Fruit fly (Drosophila melanogaster) whole organism, embryonic: ENCODE results near the gene Ufd1.

Experiments used
- Adf1 ChIP-seq: fragments of 200-800 bp; sonication (Bioruptor generic); IDR thresholded peaks from 2 replicates; pipeline ENCODE4 v1.3.6; 2022; ENCODE audit warnings: missing biosample characterization, missing genetic modification characterization
- C15 ChIP-seq: fragments of 200-800 bp; sonication (Bioruptor generic); IDR thresholded peaks from 3 replicates; pipeline ENCODE4 v1.3.6; 2022; ENCODE audit warnings: missing biosample characterization, missing genetic modification characterization
- CG12104 ChIP-seq: fragments of 200-800 bp; sonication (Bioruptor generic); optimal IDR thresholded peaks from 3 replicates; lab custom pipeline; 2016; ENCODE audit warnings: missing biosample characterization, missing genetic modification characterization
- CG13287 ChIP-seq: fragments of 200-800 bp; sonication (Bioruptor generic); IDR thresholded peaks from 2 replicates; pipeline ENCODE4 v1.3.6; 2022; ENCODE audit warnings: missing biosample characterization, missing genetic modification characterization; ENCODE audit not compliant: partially characterized antibody
- CG13894 ChIP-seq: fragments of 200-800 bp; sonication (Bioruptor generic); optimal IDR thresholded peaks from 3 replicates; lab custom pipeline; 2018; ENCODE audit warnings: missing biosample characterization, mild to moderate bottlenecking, missing genetic modification characterization, moderate library complexity
- CG14860 ChIP-seq: fragments of 200-800 bp; sonication (Bioruptor generic); IDR thresholded peaks from 3 replicates; pipeline ENCODE4 v1.3.6; 2022; ENCODE audit warnings: missing biosample characterization, missing genetic modification characterization; ENCODE audit not compliant: partially characterized antibody
- CG2116 ChIP-seq: fragments of 200-800 bp; sonication (Bioruptor generic); optimal IDR thresholded peaks from 3 replicates; lab custom pipeline; 2018; ENCODE audit warnings: missing biosample characterization, mild to moderate bottlenecking, missing genetic modification characterization
- CG2875 ChIP-seq: fragments of 200-800 bp; sonication (Bioruptor generic); optimal IDR thresholded peaks from 2 replicates; lab custom pipeline; 2017; ENCODE audit warnings: missing biosample characterization, mild to moderate bottlenecking, missing genetic modification characterization, missing genetic modification reagents
- CG31365 ChIP-seq: fragments of 200-800 bp; sonication (Bioruptor generic); optimal IDR thresholded peaks from 2 replicates; lab custom pipeline; 2018; ENCODE audit warnings: missing biosample characterization, mild to moderate bottlenecking, missing genetic modification characterization
- CG6765 ChIP-seq: fragments of 200-800 bp; sonication (Bioruptor generic); optimal IDR thresholded peaks from 3 replicates; lab custom pipeline; 2017; ENCODE audit warnings: missing biosample characterization, mild to moderate bottlenecking, missing genetic modification characterization
- CG8924 ChIP-seq: fragments of 200-800 bp; optimal IDR thresholded peaks from 3 replicates; lab custom pipeline; 2019; ENCODE audit warnings: missing biosample characterization, mild to moderate bottlenecking, missing genetic modification characterization, moderate library complexity
- CoRest ChIP-seq: fragments of 200-800 bp; sonication (Bioruptor generic); optimal IDR thresholded peaks from 3 replicates; lab custom pipeline; 2018; ENCODE audit warnings: missing biosample characterization, mild to moderate bottlenecking, missing genetic modification characterization, moderate library complexity
- Dbx ChIP-seq: fragments of 200-800 bp; sonication (Bioruptor generic); IDR thresholded peaks from 3 replicates; pipeline ENCODE4 v1.3.6; 2022; ENCODE audit warnings: missing biosample characterization, missing genetic modification characterization
- Deaf1 ChIP-seq: fragments of 200-800 bp; optimal IDR thresholded peaks from 3 replicates; lab custom pipeline; 2019; ENCODE audit warnings: missing biosample characterization, mild to moderate bottlenecking, missing genetic modification characterization, moderate library complexity
- Fer1 ChIP-seq: fragments of 200-800 bp; sonication (Bioruptor generic); optimal IDR thresholded peaks from 2 replicates; lab custom pipeline; 2017; ENCODE audit warnings: missing biosample characterization, mild to moderate bottlenecking, missing genetic modification characterization
- H15 ChIP-seq: fragments of 200-800 bp; sonication (Bioruptor generic); IDR thresholded peaks from 3 replicates; pipeline ENCODE4 v1.3.6; 2022; ENCODE audit warnings: missing biosample characterization, missing genetic modification characterization
- HmgD ChIP-seq: fragments of 200-800 bp; sonication (Bioruptor generic); optimal IDR thresholded peaks from 3 replicates; lab custom pipeline; 2016; ENCODE audit warnings: missing biosample characterization, missing genetic modification characterization
- HmgZ ChIP-seq: fragments of 200-800 bp; sonication (Bioruptor generic); optimal IDR thresholded peaks from 2 replicates; lab custom pipeline; 2018; ENCODE audit warnings: missing biosample characterization, mild to moderate bottlenecking, missing genetic modification characterization
- Mes4 ChIP-seq: fragments of 200-800 bp; sonication (Bioruptor generic); optimal IDR thresholded peaks from 2 replicates; lab custom pipeline; 2016; ENCODE audit warnings: missing biosample characterization, missing genetic modification characterization
- Myb ChIP-seq: fragments of 200-800 bp; sonication (Bioruptor generic); optimal IDR thresholded peaks from 2 replicates; lab custom pipeline; 2016; ENCODE audit warnings: missing biosample characterization, missing genetic modification characterization
- Scr ChIP-seq: fragments of 200-800 bp; sonication (Bioruptor generic); IDR thresholded peaks from 2 replicates; pipeline ENCODE4 v1.3.6; 2022; ENCODE audit warnings: missing biosample characterization, missing genetic modification characterization; ENCODE audit not compliant: partially characterized antibody
- Trl ChIP-seq, 3 experiments: fragments of >200 bp in 2 of 3; fragments of 200-800 bp in 1 of 3; sonication (Bioruptor generic) in 1 of 3; optimal IDR thresholded peaks; 2 replicates in 1 of 3; 3 replicates in 2 of 3; lab custom pipeline; 2016 to 2017; ENCODE audit warnings: missing biosample characterization in 1 of 3, missing genetic modification characterization in 1 of 3
- Usf ChIP-seq: fragments of 200-800 bp; sonication (Bioruptor generic); optimal IDR thresholded peaks from 2 replicates; lab custom pipeline; 2017; ENCODE audit warnings: missing genotype, missing biosample characterization, missing genetic modification characterization
- Xbp1 ChIP-seq: fragments of 200-800 bp; sonication (Bioruptor generic); optimal IDR thresholded peaks from 3 replicates; lab custom pipeline; 2016; ENCODE audit warnings: missing biosample characterization, mild to moderate bottlenecking, missing genetic modification characterization
- bbx ChIP-seq: fragments of 200-800 bp; sonication (Bioruptor generic); IDR thresholded peaks from 2 replicates; pipeline ENCODE4 v1.3.6; 2022; ENCODE audit warnings: missing biosample characterization, missing genetic modification characterization; ENCODE audit not compliant: partially characterized antibody
- chif ChIP-seq, 2 experiments: fragments of 200-800 bp; sonication (Bioruptor generic); optimal IDR thresholded peaks; 3 replicates each; lab custom pipeline; 2016; ENCODE audit warnings: missing biosample characterization in 2 of 2, missing genetic modification characterization in 2 of 2
- ci ChIP-seq: fragments of 200-800 bp; sonication (Bioruptor generic); IDR thresholded peaks from 3 replicates; pipeline ENCODE4 v1.3.6; 2022; ENCODE audit warnings: missing biosample characterization, missing genetic modification characterization
- crp ChIP-seq, 2 experiments: fragments of 200-800 bp; sonication (Bioruptor generic); optimal IDR thresholded peaks; 2 replicates in 1 of 2; 3 replicates in 1 of 2; lab custom pipeline; 2017; ENCODE audit warnings: missing biosample characterization in 2 of 2, missing genetic modification characterization in 2 of 2, mild to moderate bottlenecking in 1 of 2, moderate library complexity in 1 of 2
- en ChIP-seq: fragments of 200-800 bp; sonication (Bioruptor generic); optimal IDR thresholded peaks from 2 replicates; lab custom pipeline; 2016; ENCODE audit warnings: missing biosample characterization, missing genetic modification characterization
- esg ChIP-seq: fragments of 200-800 bp; sonication (Bioruptor generic); conservative IDR thresholded peaks from 2 replicates; pipeline ENCODE4 v1.3.6; 2022; ENCODE audit warnings: missing biosample characterization, missing genetic modification characterization
- fd96Cb ChIP-seq: fragments of 200-800 bp; sonication (Bioruptor generic); optimal IDR thresholded peaks from 2 replicates; lab custom pipeline; 2018; ENCODE audit warnings: missing biosample characterization, mild to moderate bottlenecking, missing genetic modification characterization, moderate library complexity
- hbn ChIP-seq: fragments of 200-800 bp; sonication (Bioruptor generic); IDR thresholded peaks from 2 replicates; pipeline ENCODE4 v1.3.6; 2022; ENCODE audit warnings: missing biosample characterization, missing genetic modification characterization; ENCODE audit not compliant: partially characterized antibody
- ind ChIP-seq: fragments of 200-800 bp; sonication (Bioruptor generic); optimal IDR thresholded peaks from 3 replicates; lab custom pipeline; 2016; ENCODE audit warnings: missing biosample characterization, missing genetic modification characterization
- kni ChIP-seq: fragments of 200-800 bp; sonication (Bioruptor generic); optimal IDR thresholded peaks from 3 replicates; lab custom pipeline; 2017; ENCODE audit warnings: mild to moderate bottlenecking, missing biosample characterization, missing genetic modification reagents, missing genetic modification characterization
- lilli ChIP-seq: fragments of 200-800 bp; sonication (Bioruptor generic); optimal IDR thresholded peaks from 3 replicates; lab custom pipeline; 2016; ENCODE audit warnings: missing biosample characterization, missing genetic modification characterization
- lmd ChIP-seq: fragments of 200-800 bp; sonication (Bioruptor generic); IDR thresholded peaks from 2 replicates; pipeline ENCODE4 v1.3.6; 2022; ENCODE audit warnings: missing biosample characterization, missing genetic modification characterization
- lov ChIP-seq, 2 experiments: fragments of 200-800 bp in 1 of 2; fragments of >200 bp in 1 of 2; sonication (Bioruptor generic) in 1 of 2; IDR thresholded peaks in 1 of 2; optimal IDR thresholded peaks in 1 of 2; 2 replicates in 1 of 2; 3 replicates in 1 of 2; pipeline versions ENCODE4 v1.3.6 to Lab custom; 2017 to 2022; ENCODE audit warnings: missing biosample characterization in 1 of 2, missing genetic modification characterization in 1 of 2
- mam ChIP-seq: fragments of 200-800 bp; sonication (Bioruptor generic); optimal IDR thresholded peaks from 3 replicates; lab custom pipeline; 2016; ENCODE audit warnings: missing biosample characterization, missing genetic modification characterization
- nmo ChIP-seq: fragments of 200-800 bp; sonication (Bioruptor generic); optimal IDR thresholded peaks from 2 replicates; lab custom pipeline; 2018; ENCODE audit warnings: missing biosample characterization, mild to moderate bottlenecking, missing genetic modification characterization, moderate library complexity
- pho ChIP-seq: fragments of 200-800 bp; sonication (Bioruptor generic); optimal IDR thresholded peaks from 2 replicates; lab custom pipeline; 2016; ENCODE audit warnings: missing biosample characterization, missing genetic modification characterization
- ranshi ChIP-seq: fragments of 200-800 bp; sonication (Bioruptor generic); IDR thresholded peaks from 2 replicates; pipeline ENCODE4 v1.3.6; 2022; ENCODE audit warnings: missing biosample characterization, missing genetic modification characterization
- row ChIP-seq: fragments of 200-800 bp; sonication (Bioruptor generic); IDR thresholded peaks from 3 replicates; pipeline ENCODE4 v1.3.6; 2022; ENCODE audit warnings: missing biosample characterization, missing genetic modification characterization
- run ChIP-seq: fragments of 200-800 bp; sonication (Bioruptor generic); optimal IDR thresholded peaks from 3 replicates; lab custom pipeline; 2018; ENCODE audit warnings: missing biosample characterization, mild to moderate bottlenecking, missing genetic modification characterization
- so ChIP-seq: fragments of 200-800 bp; sonication (Bioruptor generic); IDR thresholded peaks from 3 replicates; pipeline ENCODE4 v1.3.6; 2022; ENCODE audit warnings: missing biosample characterization, missing genetic modification characterization
- tna ChIP-seq: fragments of 200-800 bp; sonication (Bioruptor generic); IDR thresholded peaks from 2 replicates; pipeline ENCODE4 v1.3.6; 2022; ENCODE audit warnings: missing biosample characterization, missing genetic modification characterization; ENCODE audit not compliant: partially characterized antibody
- unc-4 ChIP-seq: fragments of 200-800 bp; sonication (Bioruptor generic); IDR thresholded peaks from 2 replicates; pipeline ENCODE4 v1.3.6; 2022; ENCODE audit warnings: missing biosample characterization, missing genetic modification characterization; ENCODE audit not compliant: partially characterized antibody
- wdn ChIP-seq: fragments of 200-800 bp; sonication (Bioruptor generic); IDR thresholded peaks from 2 replicates; pipeline ENCODE4 v1.3.6; 2022; ENCODE audit warnings: missing biosample characterization, missing genetic modification characterization
- zfh1 ChIP-seq: fragments of 200-800 bp; sonication (Bioruptor generic); IDR thresholded peaks from 3 replicates; pipeline ENCODE4 v1.3.6; 2022; ENCODE audit warnings: missing biosample characterization, missing genetic modification characterization
- zfh2 ChIP-seq: fragments of 200-800 bp; sonication (Bioruptor generic); optimal IDR thresholded peaks from 2 replicates; lab custom pipeline; 2016; ENCODE audit warnings: missing biosample characterization, missing genetic modification characterization

Gene Ufd1

DNA sequence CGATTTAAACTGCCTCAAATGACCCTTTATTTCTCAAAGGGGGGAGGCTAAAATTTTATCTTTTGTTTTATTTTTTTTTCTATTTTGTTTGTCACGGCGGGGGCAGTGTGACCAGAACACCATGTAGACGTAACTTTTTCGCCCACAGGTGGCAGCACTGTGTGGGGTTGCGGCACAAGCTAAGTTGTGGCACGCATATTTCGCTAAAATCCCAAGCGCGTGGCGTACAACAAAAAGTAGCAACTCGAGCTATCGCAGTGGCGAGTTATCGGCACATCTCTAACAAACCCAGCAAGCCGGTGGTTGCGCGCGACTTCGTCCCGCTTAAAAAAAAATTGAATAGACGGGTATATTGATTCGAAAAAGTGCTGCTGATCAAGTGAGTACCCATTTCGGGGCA is at the start of gene Ufd1, which contains the start of gene NaPi-III:
Ufd1 (minus strand) TSS at position 129 of the 400 bp plus-strand sequence.
NaPi-III (plus strand) TSS at position 261 of the 400 bp plus-strand sequence.
- TF ChIP-seq hbn (GFP tag; lab: Robert Waterston, UW) (peak; percentile 84), Mes4 (GFP tag; lab: Kevin White, UChicago) (no peak), CG31365 (tag; lab: Kevin White, UChicago) (no peak), C15 (GFP tag; lab: Robert Waterston, UW) (no peak), ranshi (peak; percentile 45; the same call in 1 of the 2 replicates), run (no peak), Scr (GFP tag; lab: Robert Waterston, UW) (peak; percentile 81), Dbx (GFP tag; lab: Robert Waterston, UW) (peak; percentile 69; the same call in 2 of the 3 replicates), mam (peak; percentile 56), ci (GFP tag; lab: Robert Waterston, UW) (peak; percentile 48; the same call in 1 of the 3 replicates), CG8924 (tag; lab: Kevin White, UChicago) (peak; percentile 47), so (GFP tag; lab: Robert Waterston, UW) (0 out of 3 replicates have a peak, but pooled peaks have one; percentile 52), esg (no peak), Myb (GFP tag; lab: Kevin White, UChicago) (peak; percentile 81), row (GFP tag; lab: Robert Waterston, UW) (peak; percentile 45; the same call in 2 of the 3 replicates), CG2875 (no peak), Usf (GFP tag; lab: Kevin White, UChicago) (no peak), chif (GFP tag; optimal IDR thresholded peaks at IDR 0.05; lab: Kevin White, UChicago) (peak in 1 of 2 experiments; percentile 35), CG6765 (GFP tag; lab: Kevin White, UChicago) (no peak), CG2116 (GFP tag; lab: Kevin White, UChicago) (peak; percentile 91), ind (GFP tag; lab: Kevin White, UChicago) (no peak), zfh2 (peak; percentile 46), Deaf1 (tag; lab: Kevin White, UChicago) (no peak), Adf1 (GFP tag; lab: Robert Waterston, UW) (0 out of 2 replicates have a peak, but pooled peaks have one; percentile 11), HmgD (GFP tag; lab: Kevin White, UChicago) (peak; percentile 94), pho (peak; percentile 35), Trl (optimal IDR thresholded peaks at IDR 0.05; lab: Kevin White, UChicago) (no peak), Trl (GFP tag; optimal IDR thresholded peaks at IDR 0.05; lab: Kevin White, UChicago) (peak; percentile 2), lov (optimal IDR thresholded peaks at IDR 0.05; lab: Kevin White, UChicago) (no peak), lov (GFP tag; IDR thresholded peaks at IDR 0.05; lab: Robert Waterston, UW) (peak; percentile 49; the same call in 1 of the 3 replicates), Fer1 (GFP tag; lab: Kevin White, UChicago) (peak; percentile 15), fd96Cb (tag; lab: Kevin White, UChicago) (no peak), CoRest (tag; lab: Kevin White, UChicago) (peak; percentile 73), unc-4 (GFP tag; lab: Robert Waterston, UW) (peak; percentile 92), HmgZ (peak; percentile 91), Xbp1 (GFP tag; lab: Kevin White, UChicago) (peak; percentile 40), nmo (GFP tag; lab: Kevin White, UChicago) (peak; percentile 74), CG13894 (tag; lab: Kevin White, UChicago) (peak; percentile 80), zfh1 (peak; percentile 40; the same call in 2 of the 3 replicates), lmd (peak; percentile 20; the same call in 1 of the 2 replicates), kni (GFP tag; lab: Kevin White, UChicago) (no peak), H15 (GFP tag; lab: Robert Waterston, UW) (no peak), en (no peak), lilli (peak; percentile 46), wdn (GFP tag; lab: Robert Waterston, UW) (no peak), tna (GFP tag; lab: Robert Waterston, UW) (peak; percentile 76), crp (GFP tag; optimal IDR thresholded peaks at IDR 0.05; lab: Kevin White, UChicago) (peak in 1 of 2 experiments; percentile 69), CG13287 (GFP tag; lab: Robert Waterston, UW) (peak; percentile 94), bbx (GFP tag; lab: Robert Waterston, UW) (peak; percentile 91), CG14860 (GFP tag; lab: Robert Waterston, UW) (peak; percentile 64), CG12104 (GFP tag; lab: Kevin White, UChicago) (no peak)
